Fruit fly (Drosophila melanogaster) whole organism, embryonic: ENCODE data around the gene CG18858.

Experiments used
- Abd-B ChIP-seq: fragments of 200-800 bp; sonication (Bioruptor generic); optimal IDR thresholded peaks from 2 replicates; lab custom pipeline; 2018; ENCODE audit warnings: missing biosample characterization, mild to moderate bottlenecking, missing genetic modification characterization, moderate library complexity
- CG10267 ChIP-seq: fragments of 200-800 bp; sonication (Bioruptor generic); optimal IDR thresholded peaks from 2 replicates; lab custom pipeline; 2018; ENCODE audit warnings: missing biosample characterization, mild to moderate bottlenecking, missing genetic modification characterization, moderate library complexity
- CG10959 ChIP-seq: fragments of 200-800 bp; sonication (Bioruptor generic); IDR thresholded peaks from 2 replicates; pipeline ENCODE4 v1.3.6; 2022; ENCODE audit warnings: missing biosample characterization, missing genetic modification characterization
- CG11695 ChIP-seq: fragments of 200-800 bp; sonication (Bioruptor generic); IDR thresholded peaks from 3 replicates; pipeline ENCODE4 v1.3.6; 2022; ENCODE audit warnings: missing biosample characterization, missing genetic modification characterization
- CG16779 ChIP-seq: fragments of 200-800 bp; sonication (Bioruptor generic); IDR thresholded peaks from 2 replicates; pipeline ENCODE4 v1.3.6; 2022; ENCODE audit warnings: missing biosample characterization, missing genetic modification characterization
- CG1832 ChIP-seq: fragments of 200-800 bp; sonication (Bioruptor generic); optimal IDR thresholded peaks from 2 replicates; lab custom pipeline; 2017; ENCODE audit warnings: missing biosample characterization, mild to moderate bottlenecking, missing genetic modification characterization, inconsistent platforms
- CG18764 ChIP-seq: fragments of 200-800 bp; sonication (Bioruptor generic); optimal IDR thresholded peaks from 3 replicates; lab custom pipeline; 2016; ENCODE audit warnings: missing biosample characterization, missing genetic modification characterization
- CG2199 ChIP-seq: fragments of 200-800 bp; sonication (Bioruptor generic); IDR thresholded peaks from 3 replicates; pipeline ENCODE4 v1.3.6; 2022; ENCODE audit warnings: missing biosample characterization, missing genetic modification characterization
- CG2712 ChIP-seq: fragments of 200-800 bp; optimal IDR thresholded peaks from 3 replicates; lab custom pipeline; 2019; ENCODE audit warnings: missing biosample characterization, mild to moderate bottlenecking, missing genetic modification characterization, moderate library complexity
- CG4404 ChIP-seq: fragments of 200-800 bp; sonication (Bioruptor generic); IDR thresholded peaks from 2 replicates; pipeline ENCODE4 v1.3.6; 2022; ENCODE audit warnings: missing biosample characterization, missing genetic modification characterization
- Deaf1 ChIP-seq: fragments of 200-800 bp; optimal IDR thresholded peaks from 3 replicates; lab custom pipeline; 2019; ENCODE audit warnings: missing biosample characterization, mild to moderate bottlenecking, missing genetic modification characterization, moderate library complexity
- Eip74EF ChIP-seq, 2 experiments: fragments of 200-800 bp in 1 of 2; fragments of >200 bp in 1 of 2; sonication (Bioruptor generic) in 1 of 2; optimal IDR thresholded peaks; 2 replicates each; lab custom pipeline; 2017 to 2019; ENCODE audit warnings: missing biosample characterization in 2 of 2, missing genetic modification characterization in 2 of 2, mild to moderate bottlenecking in 1 of 2, moderate library complexity in 1 of 2
- HLHmδ ChIP-seq: fragments of 200-800 bp; sonication (Bioruptor generic); optimal IDR thresholded peaks from 2 replicates; lab custom pipeline; 2018; ENCODE audit warnings: missing biosample characterization, mild to moderate bottlenecking, missing genetic modification characterization, moderate library complexity
- HmgD ChIP-seq: fragments of 200-800 bp; sonication (Bioruptor generic); optimal IDR thresholded peaks from 3 replicates; lab custom pipeline; 2016; ENCODE audit warnings: missing biosample characterization, missing genetic modification characterization
- Hr51 ChIP-seq, 2 experiments: fragments of 200-800 bp; sonication (Bioruptor generic); optimal IDR thresholded peaks; 2 replicates in 1 of 2; 3 replicates in 1 of 2; lab custom pipeline; 2016 to 2018; ENCODE audit warnings: missing biosample characterization in 2 of 2, missing genetic modification characterization in 2 of 2, mild to moderate bottlenecking in 1 of 2, moderate library complexity in 1 of 2
- Mes4 ChIP-seq: fragments of 200-800 bp; sonication (Bioruptor generic); optimal IDR thresholded peaks from 2 replicates; lab custom pipeline; 2016; ENCODE audit warnings: missing biosample characterization, missing genetic modification characterization
- Pdp1 ChIP-seq, 2 experiments: fragments of 200-800 bp; sonication (Bioruptor generic); optimal IDR thresholded peaks; 3 replicates each; lab custom pipeline; 2016; ENCODE audit warnings: missing biosample characterization in 2 of 2, missing genetic modification characterization in 2 of 2, mild to moderate bottlenecking in 1 of 2, moderate library complexity in 1 of 2
- Rfx ChIP-seq: fragments of 200-800 bp; sonication (Bioruptor generic); IDR thresholded peaks from 2 replicates; pipeline ENCODE4 v1.3.6; 2022; ENCODE audit warnings: missing biosample characterization, missing genetic modification characterization
- Ssrp ChIP-seq: fragments of 200-800 bp; sonication (Bioruptor generic); optimal IDR thresholded peaks from 2 replicates; lab custom pipeline; 2018; ENCODE audit warnings: missing biosample characterization, mild to moderate bottlenecking, missing genetic modification characterization, moderate library complexity
- Trl ChIP-seq, 3 experiments: fragments of >200 bp in 2 of 3; fragments of 200-800 bp in 1 of 3; sonication (Bioruptor generic) in 1 of 3; optimal IDR thresholded peaks; 2 replicates in 1 of 3; 3 replicates in 2 of 3; lab custom pipeline; 2016 to 2017; ENCODE audit warnings: missing biosample characterization in 1 of 3, missing genetic modification characterization in 1 of 3
- Usf ChIP-seq: fragments of 200-800 bp; sonication (Bioruptor generic); optimal IDR thresholded peaks from 2 replicates; lab custom pipeline; 2017; ENCODE audit warnings: missing genotype, missing biosample characterization, missing genetic modification characterization
- Xrp1 ChIP-seq: fragments of 200-800 bp; sonication (Bioruptor generic); IDR thresholded peaks from 2 replicates; pipeline ENCODE4 v1.3.6; 2022; ENCODE audit warnings: missing biosample characterization, missing genetic modification characterization
- abd-A ChIP-seq: fragments of 200-800 bp; sonication (Bioruptor generic); optimal IDR thresholded peaks from 3 replicates; lab custom pipeline; 2019; ENCODE audit warnings: missing biosample characterization, mild to moderate bottlenecking, missing genetic modification characterization, moderate library complexity
- ara ChIP-seq: fragments of 200-800 bp; sonication (Bioruptor generic); IDR thresholded peaks from 2 replicates; pipeline ENCODE4 v1.3.6; 2022; ENCODE audit warnings: missing biosample characterization, missing genetic modification characterization
- bab2 ChIP-seq: fragments of 200-800 bp; sonication (Bioruptor generic); optimal IDR thresholded peaks from 2 replicates; lab custom pipeline; 2016; ENCODE audit warnings: missing biosample characterization, missing genetic modification characterization
- chinmo ChIP-seq: fragments of 200-800 bp; sonication (Bioruptor generic); IDR thresholded peaks from 4 replicates; pipeline ENCODE4 v1.3.6; 2022; ENCODE audit warnings: missing biosample characterization, missing genetic modification characterization; ENCODE audit not compliant: partially characterized antibody
- chm ChIP-seq: fragments of 200-800 bp; sonication (Bioruptor generic); IDR thresholded peaks from 2 replicates; pipeline ENCODE4 v1.3.6; 2022; ENCODE audit warnings: missing biosample characterization, missing genetic modification characterization
- ci ChIP-seq: fragments of 200-800 bp; sonication (Bioruptor generic); IDR thresholded peaks from 3 replicates; pipeline ENCODE4 v1.3.6; 2022; ENCODE audit warnings: missing biosample characterization, missing genetic modification characterization
- crol ChIP-seq: fragments of 200-800 bp; sonication (Bioruptor generic); IDR thresholded peaks from 2 replicates; pipeline ENCODE4 v1.3.6; 2022; ENCODE audit warnings: missing biosample characterization, missing genetic modification characterization
- dmrt11E ChIP-seq: fragments of 200-800 bp; sonication (Bioruptor generic); optimal IDR thresholded peaks from 3 replicates; lab custom pipeline; 2018; ENCODE audit warnings: missing biosample characterization, mild to moderate bottlenecking, missing genetic modification characterization, moderate library complexity
- eyg ChIP-seq: fragments of 200-800 bp; sonication (Bioruptor generic); optimal IDR thresholded peaks from 3 replicates; lab custom pipeline; 2016; ENCODE audit warnings: missing biosample characterization, missing genetic modification characterization
- gem ChIP-seq: fragments of 200-800 bp; sonication (Bioruptor generic); optimal IDR thresholded peaks from 2 replicates; lab custom pipeline; 2019; ENCODE audit warnings: missing biosample characterization, mild to moderate bottlenecking, missing genetic modification characterization, moderate library complexity
- h ChIP-seq: fragments of >200 bp; optimal IDR thresholded peaks from 2 replicates; lab custom pipeline; 2017
- hb ChIP-seq: fragments of 200-800 bp; sonication (Bioruptor generic); IDR thresholded peaks from 3 replicates; pipeline ENCODE4 v1.3.6; 2022; ENCODE audit warnings: missing biosample characterization, missing genetic modification characterization; ENCODE audit not compliant: partially characterized antibody
- hbn ChIP-seq: fragments of 200-800 bp; sonication (Bioruptor generic); IDR thresholded peaks from 2 replicates; pipeline ENCODE4 v1.3.6; 2022; ENCODE audit warnings: missing biosample characterization, missing genetic modification characterization; ENCODE audit not compliant: partially characterized antibody
- jigr1 ChIP-seq: fragments of 200-800 bp; sonication (Bioruptor generic); IDR thresholded peaks from 3 replicates; pipeline ENCODE4 v1.3.6; 2022; ENCODE audit warnings: missing biosample characterization, missing genetic modification characterization
- kni ChIP-seq: fragments of 200-800 bp; sonication (Bioruptor generic); optimal IDR thresholded peaks from 3 replicates; lab custom pipeline; 2017; ENCODE audit warnings: mild to moderate bottlenecking, missing biosample characterization, missing genetic modification reagents, missing genetic modification characterization
- lmd ChIP-seq: fragments of 200-800 bp; sonication (Bioruptor generic); IDR thresholded peaks from 2 replicates; pipeline ENCODE4 v1.3.6; 2022; ENCODE audit warnings: missing biosample characterization, missing genetic modification characterization
- lov ChIP-seq, 2 experiments: fragments of 200-800 bp in 1 of 2; fragments of >200 bp in 1 of 2; sonication (Bioruptor generic) in 1 of 2; IDR thresholded peaks in 1 of 2; optimal IDR thresholded peaks in 1 of 2; 2 replicates in 1 of 2; 3 replicates in 1 of 2; pipeline versions ENCODE4 v1.3.6 to Lab custom; 2017 to 2022; ENCODE audit warnings: missing biosample characterization in 1 of 2, missing genetic modification characterization in 1 of 2
- luna ChIP-seq: fragments of 200-800 bp; sonication (Bioruptor generic); optimal IDR thresholded peaks from 2 replicates; lab custom pipeline; 2016; ENCODE audit warnings: missing biosample characterization, missing genetic modification characterization
- pros ChIP-seq: fragments of 200-800 bp; sonication (Bioruptor generic); optimal IDR thresholded peaks from 3 replicates; lab custom pipeline; 2019; ENCODE audit warnings: missing biosample characterization, mild to moderate bottlenecking, missing genetic modification characterization, moderate library complexity
- sens ChIP-seq: fragments of 200-800 bp; sonication (Bioruptor generic); peaks from one replicate; lab custom pipeline; 2016; ENCODE audit warnings: missing biosample characterization, missing genetic modification characterization
- sisA ChIP-seq: fragments of 200-800 bp; sonication (Bioruptor generic); IDR thresholded peaks from 2 replicates; pipeline ENCODE4 v1.3.6; 2022; ENCODE audit warnings: missing biosample characterization, missing genetic modification characterization
- twi ChIP-seq: fragments of 200-800 bp; optimal IDR thresholded peaks from 2 replicates; lab custom pipeline; 2019; ENCODE audit warnings: missing biosample characterization, mild to moderate bottlenecking, missing genetic modification characterization, moderate library complexity
- unc-4 ChIP-seq: fragments of 200-800 bp; sonication (Bioruptor generic); IDR thresholded peaks from 2 replicates; pipeline ENCODE4 v1.3.6; 2022; ENCODE audit warnings: missing biosample characterization, missing genetic modification characterization; ENCODE audit not compliant: partially characterized antibody
- zen ChIP-seq: fragments of 200-800 bp; sonication (Bioruptor generic); optimal IDR thresholded peaks from 3 replicates; lab custom pipeline; 2018; ENCODE audit warnings: missing biosample characterization, mild to moderate bottlenecking, missing genetic modification characterization, moderate library complexity

Gene CG18858

DNA sequence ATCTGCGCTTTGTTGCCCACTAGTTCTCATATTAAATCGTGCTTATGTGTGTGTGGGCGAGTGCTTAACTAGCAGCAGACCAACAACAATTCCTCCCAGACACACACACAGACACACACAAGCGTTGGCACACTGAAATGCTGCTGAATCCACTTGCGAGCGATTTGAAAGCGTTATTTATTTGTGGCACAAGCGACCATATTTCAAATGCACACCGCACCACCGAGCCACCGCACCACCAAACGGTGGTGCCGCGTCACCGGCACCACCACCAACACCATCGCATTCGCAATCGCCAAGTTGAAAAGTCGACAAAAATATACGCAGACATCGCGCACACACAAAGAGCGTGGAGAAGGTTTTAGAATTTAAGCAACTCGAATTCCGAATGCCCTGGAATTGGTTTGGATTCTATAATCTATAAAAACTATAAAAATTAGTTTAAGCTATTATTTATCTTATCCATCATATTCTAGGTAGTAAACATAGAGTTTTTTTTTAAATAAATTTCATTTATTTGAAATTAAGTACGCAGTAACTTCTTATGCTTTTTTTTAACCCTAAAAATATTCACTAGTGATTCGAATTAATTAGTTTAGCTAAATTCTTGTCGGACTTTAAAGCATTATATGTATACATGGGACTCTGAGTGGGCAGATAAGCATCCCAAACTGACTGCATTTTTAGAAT lies 19.8 kb upstream of the CG18858 start (continued):
- no peak for TF ChIP-seq hbn (GFP tag; lab: Robert Waterston, UW)
- 0 out of 2 replicates have a peak, but pooled peaks have one; percentile 10 for TF ChIP-seq Rfx (GFP tag; lab: Robert Waterston, UW)
- peak; percentile 39 for TF ChIP-seq dmrt11E (tag; lab: Kevin White, UChicago)
- no peak for TF ChIP-seq HmgD (GFP tag; lab: Kevin White, UChicago)
- no peak for TF ChIP-seq Trl (optimal IDR thresholded peaks at IDR 0.05; lab: Kevin White, UChicago)
- no peak for TF ChIP-seq Trl (GFP tag; optimal IDR thresholded peaks at IDR 0.05; lab: Kevin White, UChicago)
- TF ChIP-seq CG2712 (tag; lab: Kevin White, UChicago) = peak; percentile 48
- peak; percentile 5 for TF ChIP-seq abd-A
- TF ChIP-seq hb = no peak
- TF ChIP-seq luna (GFP tag; lab: Kevin White, UChicago) = no peak
- TF ChIP-seq Ssrp = peak; percentile 24
- TF ChIP-seq Abd-B (GFP tag; lab: Kevin White, UChicago) = no peak
- peak; percentile 24 for TF ChIP-seq CG10267 (tag; lab: Kevin White, UChicago)

DNA sequence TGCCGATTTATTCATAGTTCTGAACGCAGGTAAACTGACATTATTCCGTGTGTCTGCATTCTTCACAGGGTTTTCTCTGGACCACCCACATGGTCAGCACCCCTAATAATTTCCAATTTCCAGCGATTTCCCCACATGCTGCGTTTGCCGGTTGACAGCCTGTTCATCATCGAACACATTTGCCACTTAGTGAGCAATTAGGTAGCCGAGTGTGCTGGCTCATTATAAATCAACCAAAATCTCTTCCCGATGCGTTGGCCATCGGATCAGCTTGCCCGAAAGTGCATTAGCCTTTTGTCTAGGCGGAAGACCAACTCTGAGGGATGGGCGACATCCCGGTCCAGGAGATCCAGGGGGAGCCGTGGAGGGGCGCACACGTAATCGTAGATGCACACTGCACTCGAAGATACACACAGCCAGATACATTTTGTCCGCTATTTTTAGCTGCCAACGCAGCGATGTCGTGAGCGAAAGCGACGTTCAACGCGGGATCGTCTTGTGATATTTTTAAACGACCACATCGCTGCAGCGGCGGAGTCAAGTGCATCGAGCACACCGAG lies 17.9 kb upstream of the CG18858 start:
- peak; percentile 17; the same call in 1 of the 2 replicates for TF ChIP-seq Xrp1 (GFP tag; lab: Robert Waterston, UW)
- no peak for TF ChIP-seq eyg (GFP tag; lab: Kevin White, UChicago)
- no peak for TF ChIP-seq Hr51 (GFP tag; optimal IDR thresholded peaks at IDR 0.05; lab: Kevin White, UChicago)
- TF ChIP-seq gem (tag; lab: Kevin White, UChicago) = no peak
- TF ChIP-seq twi (tag; lab: Kevin White, UChicago) = peak; percentile 98
- TF ChIP-seq Mes4 (GFP tag; lab: Kevin White, UChicago) = no peak
- TF ChIP-seq dmrt11E (tag; lab: Kevin White, UChicago) = no peak
- TF ChIP-seq bab2 = no peak
- peak; percentile 54; the same call in 1 of the 2 replicates for TF ChIP-seq chm (GFP tag; lab: Robert Waterston, UW)
- no peak for TF ChIP-seq Deaf1
- peak; percentile 29 for TF ChIP-seq HLHmδ (GFP tag; lab: Kevin White, UChicago)
- TF ChIP-seq unc-4 = no peak
- TF ChIP-seq CG16779 = no peak
- TF ChIP-seq Abd-B (GFP tag; lab: Kevin White, UChicago) = no peak
- TF ChIP-seq CG10959 (GFP tag; lab: Robert Waterston, UW) = 0 out of 2 replicates have a peak, but pooled peaks have one; percentile 37
- TF ChIP-seq ara (GFP tag; lab: Robert Waterston, UW) = no peak
- 0 out of 2 replicates have a peak, but pooled peaks have one; percentile 14 for TF ChIP-seq CG4404 (GFP tag; lab: Robert Waterston, UW)
- peak; percentile 32 for TF ChIP-seq sens (GFP tag; lab: Kevin White, UChicago)
- no peak for TF ChIP-seq Eip74EF (GFP tag; optimal IDR thresholded peaks at IDR 0.05; lab: Kevin White, UChicago)
- TF ChIP-seq kni (GFP tag; lab: Kevin White, UChicago) = peak; percentile 45
- no peak for TF ChIP-seq CG11695
- no peak for TF ChIP-seq h
- 0 out of 4 replicates have a peak, but pooled peaks have one; percentile 15 for TF ChIP-seq chinmo (GFP tag; lab: Robert Waterston, UW)
- TF ChIP-seq pros (GFP tag; lab: Kevin White, UChicago) = peak; percentile 41
- peak; percentile 56 for TF ChIP-seq lmd (GFP tag; lab: Robert Waterston, UW)
- TF ChIP-seq ci (GFP tag; lab: Robert Waterston, UW) = 0 out of 3 replicates have a peak, but pooled peaks have one; percentile 36
- no peak for TF ChIP-seq Usf (GFP tag; lab: Kevin White, UChicago)
- TF ChIP-seq CG2199 (GFP tag; lab: Robert Waterston, UW) = 0 out of 3 replicates have a peak, but pooled peaks have one; percentile 44
- TF ChIP-seq sisA = no peak
- no peak for TF ChIP-seq lov (optimal IDR thresholded peaks at IDR 0.05; lab: Kevin White, UChicago)
- 0 out of 3 replicates have a peak, but pooled peaks have one; percentile 46 for TF ChIP-seq lov (GFP tag; IDR thresholded peaks at IDR 0.05; lab: Robert Waterston, UW)
- TF ChIP-seq zen (tag; lab: Kevin White, UChicago) = peak; percentile 31
- TF ChIP-seq CG18764 (GFP tag; lab: Kevin White, UChicago) = no peak
- TF ChIP-seq CG1832 = no peak
- TF ChIP-seq jigr1 (GFP tag; lab: Robert Waterston, UW) = no peak
- TF ChIP-seq crol (GFP tag; lab: Robert Waterston, UW) = peak; percentile 46; the same call in 1 of the 2 replicates
- TF ChIP-seq Pdp1 (GFP tag; optimal IDR thresholded peaks at IDR 0.05; lab: Kevin White, UChicago) = peak in 1 of 2 experiments; percentile 69
